Worm (Caenorhabditis elegans) whole organism, L4/young adult: ENCODE measurements around the gene srr-10.

Source experiments
- dao-5 ChIP-seq: sonication (generic microtip); optimal IDR thresholded peaks from 2 replicates; lab custom pipeline; 2016; ENCODE audit warnings: missing genotype, missing genetic modification characterization, moderate library complexity, missing compliant biosample characterization
- him-1 ChIP-seq: sonication (generic microtip); optimal IDR thresholded peaks from 2 replicates; lab custom pipeline; 2016; ENCODE audit warnings: missing genotype, missing genetic modification reagents, missing genetic modification characterization, missing compliant biosample characterization

ce11 chrV:7781511-7781910, 46.1 kb downstream of the srr-10 start, which contains the start of gene cyp-32A1:
- TF ChIP-seq him-1 (no peak), dao-5 (tag; lab: Kevin White, UChicago) (no peak)
